Fruit fly (Drosophila melanogaster) Kc167 (cell line): ENCODE data around the gene CG42359.

Experiments used
- Myc ChIP-seq: fragments of >200 bp; optimal IDR thresholded peaks from 2 replicates; lab custom pipeline; 2017; ENCODE audit warnings: missing external identifiers
- Sin3A ChIP-seq: fragments of >200 bp; optimal IDR thresholded peaks from 2 replicates; lab custom pipeline; 2018; ENCODE audit warnings: missing external identifiers
- h ChIP-seq: fragments of >200 bp; optimal IDR thresholded peaks from 3 replicates; lab custom pipeline; 2018; ENCODE audit warnings: missing external identifiers
- insv ChIP-seq: fragments of >200 bp; optimal IDR thresholded peaks from 3 replicates; lab custom pipeline; 2018; ENCODE audit warnings: missing external identifiers
- psq ChIP-seq: fragments of >200 bp; optimal IDR thresholded peaks from 2 replicates; lab custom pipeline; 2017; ENCODE audit warnings: missing external identifiers
- ttk ChIP-seq: sonication (Bioruptor generic); optimal IDR thresholded peaks from 2 replicates; lab custom pipeline; 2017; ENCODE audit warnings: missing external identifiers

DNA sequence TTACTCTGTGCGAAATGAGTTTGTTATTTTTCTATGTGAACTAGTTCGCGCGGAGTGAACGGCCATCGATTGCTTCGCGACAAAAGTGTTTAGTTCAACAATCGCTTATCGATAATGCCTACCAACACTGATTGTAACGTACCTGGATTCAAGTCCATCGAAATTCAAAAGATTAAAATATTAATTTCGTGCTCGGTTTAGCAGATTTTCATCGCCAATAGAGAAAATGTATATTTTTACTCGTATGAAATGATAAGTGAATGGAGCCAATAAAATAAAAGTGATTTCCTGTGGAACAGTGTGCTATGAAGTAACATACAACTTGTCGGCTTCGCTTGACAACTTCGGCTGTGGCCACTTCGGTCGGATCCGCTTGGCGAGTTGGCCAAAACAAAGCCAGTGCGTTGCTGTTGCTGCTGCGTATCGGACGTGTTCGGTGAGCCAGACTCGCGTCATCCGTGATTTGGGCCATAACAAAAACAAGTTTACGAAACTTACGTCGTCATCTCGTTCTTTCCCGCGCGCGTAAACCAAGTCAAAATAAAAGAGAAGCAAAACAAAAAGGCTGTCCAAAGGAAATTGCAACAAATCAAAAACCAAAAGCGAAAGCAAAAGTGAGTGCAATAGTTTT is 18.3 kb upstream of the CG42359 start, which contains the start of the genes CG5555 and myd:
- no peak for TF ChIP-seq Sin3A (lab: Kevin White, UChicago)
- no peak for TF ChIP-seq psq (lab: Kevin White, UChicago)
- no peak for TF ChIP-seq insv
- no peak for TF ChIP-seq h
- no peak for TF ChIP-seq Myc
- no peak for TF ChIP-seq ttk (lab: Kevin White, UChicago)
